Fruit fly (Drosophila melanogaster) Kc167 (cell line): Measurements from ENCODE around the gene RtcB.

Source experiments
- insv ChIP-seq: fragments of >200 bp; optimal IDR thresholded peaks from 3 replicates; lab custom pipeline; 2018; ENCODE audit warnings: missing external identifiers
- psq ChIP-seq: fragments of >200 bp; optimal IDR thresholded peaks from 2 replicates; lab custom pipeline; 2017; ENCODE audit warnings: missing external identifiers

- TF ChIP-seq insv (no peak), psq (lab: Kevin White, UChicago) (no peak)
These were observed 48.1 kb upstream of the RtcB start for dm6 chr2L:19382353-19382752.
